Worm (Caenorhabditis elegans): ENCODE measurements around the gene col-171.

- TF ChIP-seq elt-2 (tag; optimal IDR thresholded peaks at IDR 0.05) (no peak), ceh-19 (GFP tag; optimal IDR thresholded peaks at IDR 0.05) (no peak), sox-4 (tag; optimal IDR thresholded peaks at IDR 0.05) (no peak), rnt-1 (tag; optimal IDR thresholded peaks at IDR 0.05) (no peak), C08G9.2 (tag; optimal IDR thresholded peaks at IDR 0.05) (no peak), ceh-6 (GFP tag; optimal IDR thresholded peaks at IDR 0.05) (no peak), ceh-14 (tag; optimal IDR thresholded peaks at IDR 0.05) (no peak), sdc-2 (tag; optimal IDR thresholded peaks at IDR 0.05) (no peak), lin-11 (tag; optimal IDR thresholded peaks at IDR 0.05) (no peak), ama-1 (optimal IDR thresholded peaks at IDR 0.05) (no peak), pat-9 (tag; optimal IDR thresholded peaks at IDR 0.05) (no peak), pros-1 (tag; optimal IDR thresholded peaks at IDR 0.05) (no peak), unc-42 (tag; optimal IDR thresholded peaks at IDR 0.05) (no peak), gmeb-2 (tag; optimal IDR thresholded peaks at IDR 0.05) (no peak)
These were observed 39.2 kb downstream of the col-171 start, which contains the start of gene C03B1.17 for ce11 chrX:6373348-6373747.

All from whole organism, late embryonic.